Fruit fly (Drosophila melanogaster) whole organism, pupa: ENCODE measurements around the gene CG31743.

ENCODE experiments used
- CG10348 ChIP-seq: fragments of 200-800 bp; sonication (Bioruptor generic); IDR thresholded peaks from 2 replicates; pipeline ENCODE4 v1.3.6; 2022; ENCODE audit warnings: missing biosample characterization, missing genetic modification characterization
- CG14655 ChIP-seq: fragments of 200-800 bp; sonication (Bioruptor generic); optimal IDR thresholded peaks from 3 replicates; lab custom pipeline; 2017; ENCODE audit warnings: mild to moderate bottlenecking, missing biosample characterization, missing genetic modification reagents, missing genetic modification characterization
- CG17806 ChIP-seq: fragments of 200-800 bp; sonication (Bioruptor generic); optimal IDR thresholded peaks from 2 replicates; lab custom pipeline; 2018; ENCODE audit warnings: missing biosample characterization, mild to moderate bottlenecking, missing genetic modification characterization, moderate library complexity
- CG32121 ChIP-seq: fragments of 200-800 bp; sonication (Bioruptor generic); IDR thresholded peaks from 2 replicates; pipeline ENCODE4 v1.3.6; 2022; ENCODE audit warnings: missing biosample characterization, missing genetic modification characterization
- CG4496 ChIP-seq: fragments of 200-800 bp; sonication (Bioruptor generic); IDR thresholded peaks from 3 replicates; pipeline ENCODE4 v1.3.6; 2022; ENCODE audit warnings: missing biosample characterization, missing genetic modification characterization
- CG8301 ChIP-seq: fragments of 200-800 bp; sonication (Bioruptor generic); optimal IDR thresholded peaks from 2 replicates; lab custom pipeline; 2018; ENCODE audit warnings: missing biosample characterization, mild to moderate bottlenecking, missing genetic modification characterization
- CG9948 ChIP-seq: fragments of 200-800 bp; sonication (Bioruptor generic); optimal IDR thresholded peaks from 2 replicates; lab custom pipeline; 2018; ENCODE audit warnings: missing biosample characterization, mild to moderate bottlenecking, missing genetic modification characterization, moderate library complexity
- Pif1A ChIP-seq: fragments of 200-800 bp; sonication (Bioruptor generic); optimal IDR thresholded peaks from 3 replicates; lab custom pipeline; 2016; ENCODE audit warnings: missing biosample characterization, missing genetic modification characterization
- Pif1B ChIP-seq: fragments of 200-800 bp; sonication (Bioruptor generic); optimal IDR thresholded peaks from 3 replicates; lab custom pipeline; 2016; ENCODE audit warnings: missing biosample characterization, missing genetic modification characterization
- Snoo ChIP-seq: fragments of 200-800 bp; sonication (Bioruptor generic); optimal IDR thresholded peaks from 3 replicates; lab custom pipeline; 2017; ENCODE audit warnings: missing biosample characterization, mild to moderate bottlenecking, missing genetic modification characterization, inconsistent platforms
- fd96Ca ChIP-seq: fragments of 200-800 bp; sonication (Bioruptor generic); IDR thresholded peaks from 3 replicates; pipeline ENCODE4 v1.3.6; 2022; ENCODE audit warnings: missing biosample characterization, missing genetic modification characterization

DNA sequence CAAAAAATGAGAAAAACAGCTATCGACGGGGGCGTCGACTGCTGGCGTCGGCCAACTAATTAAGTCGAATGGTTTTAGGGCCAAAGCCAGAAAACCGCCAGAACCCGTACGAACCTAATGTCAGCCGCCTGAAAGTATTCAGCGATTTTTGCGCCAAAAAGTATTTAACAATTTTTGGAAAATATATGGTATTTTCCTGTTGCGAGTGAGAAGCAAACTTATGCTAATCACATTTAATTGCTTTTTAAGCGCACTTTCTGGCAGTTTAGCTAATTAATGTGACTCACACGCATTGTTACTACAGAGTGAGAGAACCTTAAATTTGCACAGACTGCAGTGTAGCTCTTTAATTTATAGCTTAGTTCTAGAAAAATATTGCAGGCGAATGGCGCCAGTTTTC, 16.8 kb upstream of the CG31743 start:
- no peak for TF ChIP-seq CG9948 (tag; lab: Kevin White, UChicago)
- no peak for TF ChIP-seq CG14655 (GFP tag; lab: Kevin White, UChicago)
- TF ChIP-seq fd96Ca (GFP tag; lab: Robert Waterston, UW), result no peak
- no peak for TF ChIP-seq Pif1A (GFP tag; lab: Kevin White, UChicago)
- no peak for TF ChIP-seq Pif1B (GFP tag; lab: Kevin White, UChicago)
- no peak for TF ChIP-seq CG17806 (tag; lab: Kevin White, UChicago)
- TF ChIP-seq CG32121 (GFP tag; lab: Robert Waterston, UW), result no peak
- no peak for TF ChIP-seq CG8301 (tag; lab: Kevin White, UChicago)
- TF ChIP-seq CG4496 (GFP tag; lab: Robert Waterston, UW), result no peak
- no peak for TF ChIP-seq CG10348 (GFP tag; lab: Robert Waterston, UW)
- no peak for TF ChIP-seq Snoo (tag; lab: Kevin White, UChicago)
